Fruit fly (Drosophila melanogaster): ENCODE data around the gene Hsc70-4.

Hsc70-4 gene

DNA sequence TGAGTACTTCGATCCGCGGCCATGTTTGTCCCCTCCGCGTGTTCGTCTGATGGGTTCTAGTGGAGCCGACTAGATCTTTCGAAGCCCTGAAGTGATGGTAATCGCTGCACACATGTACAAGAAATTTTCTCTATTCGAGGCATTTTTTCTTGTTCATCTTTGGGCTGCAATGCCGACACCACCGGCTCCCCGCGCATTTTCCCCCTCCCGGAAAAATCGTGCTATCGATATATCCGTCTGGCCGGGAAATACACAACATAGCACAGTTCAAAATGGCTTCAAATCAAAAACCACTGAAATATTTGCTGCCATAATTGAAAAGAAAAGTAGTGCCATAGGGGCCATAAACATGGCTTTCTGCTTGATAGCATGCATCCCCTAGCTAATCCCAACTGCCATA is 21.5 kb downstream of the Hsc70-4 start (continued):
- TF ChIP-seq CG18619 (GFP tag; optimal IDR thresholded peaks at IDR 0.05) (no peak), CG8478 (optimal IDR thresholded peaks at IDR 0.05) (no peak), crol (GFP tag; IDR thresholded peaks at IDR 0.05) (peak; percentile 87), CG5953 (GFP tag; IDR thresholded peaks at IDR 0.05) (no peak), CG17568 (GFP tag; optimal IDR thresholded peaks at IDR 0.05) (no peak), pnt (GFP tag; optimal IDR thresholded peaks at IDR 0.05) (no peak), CG1529 (GFP tag; optimal IDR thresholded peaks at IDR 0.05) (no peak), phol (tag; optimal IDR thresholded peaks at IDR 0.05) (peak; percentile 30), slou (GFP tag; optimal IDR thresholded peaks at IDR 0.05) (no peak), hbn (GFP tag; IDR thresholded peaks at IDR 0.05; ENCODE audit: partially characterized antibody) (peak; percentile 30), pho (GFP tag; optimal IDR thresholded peaks at IDR 0.05) (no peak), Fer3 (tag; optimal IDR thresholded peaks at IDR 0.05) (no peak), CG4282 (GFP tag; optimal IDR thresholded peaks at IDR 0.05) (no peak), MTF-1 (GFP tag; optimal IDR thresholded peaks at IDR 0.05; ENCODE audit: borderline replicate concordance) (no peak), ftz-f1 (GFP tag; optimal IDR thresholded peaks at IDR 0.05) (no peak), Dref (GFP tag; IDR thresholded peaks at IDR 0.05) (peak; percentile 65), ems (GFP tag; optimal IDR thresholded peaks at IDR 0.05) (no peak), Nf-YB (GFP tag; optimal IDR thresholded peaks at IDR 0.05) (no peak), gcm (GFP tag; optimal IDR thresholded peaks at IDR 0.05) (no peak), CG7786 (GFP tag; optimal IDR thresholded peaks at IDR 0.05) (no peak), Dip2 (GFP tag; IDR thresholded peaks at IDR 0.05) (no peak), HLH4C (GFP tag; IDR thresholded peaks at IDR 0.05; ENCODE audit: partially characterized antibody) (peak; percentile 6; the same call in 2 of the 3 replicates), emc (GFP tag; optimal IDR thresholded peaks at IDR 0.05) (no peak), Tbp (GFP tag; optimal IDR thresholded peaks at IDR 0.05) (no peak), pzg (GFP tag; optimal IDR thresholded peaks at IDR 0.05) (no peak), CG6854 (GFP tag; optimal IDR thresholded peaks at IDR 0.05) (no peak)

DNA sequence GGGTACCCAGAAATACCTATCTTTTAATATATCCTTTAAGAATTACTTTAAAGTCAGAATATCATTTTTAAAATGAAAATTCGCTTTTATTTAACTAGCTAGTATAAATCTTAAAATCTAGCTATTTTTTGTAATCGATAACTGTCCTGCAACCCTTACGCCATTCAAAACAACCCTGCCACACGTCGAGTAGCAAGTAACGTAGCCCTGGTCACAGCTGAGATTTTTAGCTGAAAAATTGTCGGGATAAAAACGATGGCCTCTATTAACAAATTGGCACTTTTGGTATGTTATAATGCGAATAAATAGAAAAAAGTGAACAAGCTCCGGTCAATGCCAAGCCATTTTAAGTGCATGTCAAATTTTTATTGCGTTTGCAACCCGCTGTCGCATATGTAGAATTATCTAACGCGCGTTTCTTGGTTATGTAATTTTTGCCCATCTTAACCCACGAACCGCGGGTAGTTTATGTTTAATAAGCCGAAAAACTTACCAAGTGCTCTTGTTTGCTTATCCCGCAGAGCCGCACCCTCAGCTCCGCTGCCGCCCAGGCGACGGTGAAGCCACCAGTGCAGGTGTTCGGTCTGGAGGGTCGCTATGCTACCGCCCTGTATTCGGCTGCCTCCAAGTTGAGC is 23.0 kb downstream of the Hsc70-4 start, which contains the start of gene ATPsynO:
Gene ATPsynO (plus strand): TSS at position 186 of the 635 bp plus-strand sequence.
- TF ChIP-seq Sox102F (GFP tag; optimal IDR thresholded peaks at IDR 0.05) (no peak), jigr1 (GFP tag; IDR thresholded peaks at IDR 0.05) (no peak; the same call in 2 of the 3 replicates), nmo (GFP tag; optimal IDR thresholded peaks at IDR 0.05) (peak; percentile 63), CG6272 (GFP tag; IDR thresholded peaks at IDR 0.05) (no peak), CG1647 (GFP tag; optimal IDR thresholded peaks at IDR 0.05) (no peak), gce (GFP tag; IDR thresholded peaks at IDR 0.05) (no peak), so (GFP tag; IDR thresholded peaks at IDR 0.05) (no peak), lmd (GFP tag; IDR thresholded peaks at IDR 0.05) (no peak), CG12219 (GFP tag; optimal IDR thresholded peaks at IDR 0.05) (no peak), Ets97D (GFP tag; optimal IDR thresholded peaks at IDR 0.05) (peak; percentile 67), otp (GFP tag; IDR thresholded peaks at IDR 0.05) (no peak), H15 (GFP tag; IDR thresholded peaks at IDR 0.05) (no peak), CG12769 (tag; optimal IDR thresholded peaks at IDR 0.05) (no peak), sna (GFP tag; IDR thresholded peaks at IDR 0.05; ENCODE audit: partially characterized antibody) (no peak), toy (GFP tag; IDR thresholded peaks at IDR 0.05) (no peak), CG4328 (GFP tag; optimal IDR thresholded peaks at IDR 0.05) (no peak), prd (optimal IDR thresholded peaks at IDR 0.05) (no peak), prd (GFP tag; IDR thresholded peaks at IDR 0.05) (no peak), CG16813 (GFP tag; IDR thresholded peaks at IDR 0.05; ENCODE audit: partially characterized antibody) (0 out of 3 replicates have a peak, but pooled peaks have one; percentile 42), CG14710 (tag; optimal IDR thresholded peaks at IDR 0.05) (peak; percentile 53), CG2202 (tag; optimal IDR thresholded peaks at IDR 0.05) (peak; percentile 14), ato (GFP tag; IDR thresholded peaks at IDR 0.05; ENCODE audit: partially characterized antibody) (no peak), Dek (tag; optimal IDR thresholded peaks at IDR 0.05) (no peak), aop (GFP tag; IDR thresholded peaks at IDR 0.05) (no peak), CG14860 (GFP tag; IDR thresholded peaks at IDR 0.05; ENCODE audit: partially characterized antibody) (no peak; the same call in 2 of the 3 replicates), CG31224 (GFP tag; IDR thresholded peaks at IDR 0.05) (no peak)
